Worm (Caenorhabditis elegans) whole organism, L4 larva: Measurements from ENCODE around the gene ZK688.9.

Source experiments
- F44E2.7 ChIP-seq: fragments of 200-800 bp; sonication (Bioruptor generic); IDR thresholded peaks from 2 replicates; pipeline ENCODE4 v2.1.2; 2022; ENCODE audit warnings: missing genetic modification characterization, missing compliant biosample characterization
- Y48G9A.11 ChIP-seq: fragments of 200-800 bp; sonication (Bioruptor generic); IDR thresholded peaks from 2 replicates; pipeline ENCODE4 v1.3.6; 2022; ENCODE audit warnings: missing genetic modification reagents, missing genetic modification characterization, missing compliant biosample characterization
- Y5F2A.4 ChIP-seq: fragments of 200-800 bp; sonication (Bioruptor generic); optimal IDR thresholded peaks from 2 replicates; lab custom pipeline; 2018; ENCODE audit warnings: mild to moderate bottlenecking, missing genetic modification characterization, missing compliant biosample characterization
- ceh-32 ChIP-seq: sonication (generic microtip); optimal IDR thresholded peaks from 2 replicates; lab custom pipeline; 2016; ENCODE audit warnings: mild to moderate bottlenecking, missing genetic modification characterization, missing compliant biosample characterization; ENCODE audit not compliant: poor library complexity
- dmd-6 ChIP-seq: fragments of 200-800 bp; sonication (Bioruptor generic); IDR thresholded peaks from 2 replicates; pipeline ENCODE4 v1.3.6; 2022; ENCODE audit warnings: missing genetic modification reagents, missing genetic modification characterization, missing compliant biosample characterization
- gei-8 ChIP-seq: fragments of 200-800 bp; sonication (Bioruptor generic); optimal IDR thresholded peaks from 2 replicates; lab custom pipeline; 2018; ENCODE audit warnings: mild to moderate bottlenecking, missing genetic modification characterization, missing compliant biosample characterization
- nhr-6 ChIP-seq: fragments of 150-350 bp; optimal IDR thresholded peaks from 2 replicates; lab custom pipeline; 2014; ENCODE audit warnings: missing biosample characterization, missing genetic modification characterization
- nhr-76 ChIP-seq: fragments of 150-350 bp; optimal IDR thresholded peaks from 2 replicates; lab custom pipeline; 2014; ENCODE audit warnings: missing biosample characterization, missing genetic modification characterization
- unc-130 ChIP-seq: sonication (generic microtip); optimal IDR thresholded peaks from 2 replicates; lab custom pipeline; 2016; ENCODE audit warnings: missing genetic modification reagents, missing genetic modification characterization, missing compliant biosample characterization
- zag-1 ChIP-seq: fragments of 150-350 bp; optimal IDR thresholded peaks from 2 replicates; lab custom pipeline; 2014; ENCODE audit warnings: missing biosample characterization, missing genetic modification characterization
- ztf-11 ChIP-seq: fragments of 150-350 bp; optimal IDR thresholded peaks from 2 replicates; lab custom pipeline; 2014; ENCODE audit warnings: missing biosample characterization, missing genetic modification characterization

DNA sequence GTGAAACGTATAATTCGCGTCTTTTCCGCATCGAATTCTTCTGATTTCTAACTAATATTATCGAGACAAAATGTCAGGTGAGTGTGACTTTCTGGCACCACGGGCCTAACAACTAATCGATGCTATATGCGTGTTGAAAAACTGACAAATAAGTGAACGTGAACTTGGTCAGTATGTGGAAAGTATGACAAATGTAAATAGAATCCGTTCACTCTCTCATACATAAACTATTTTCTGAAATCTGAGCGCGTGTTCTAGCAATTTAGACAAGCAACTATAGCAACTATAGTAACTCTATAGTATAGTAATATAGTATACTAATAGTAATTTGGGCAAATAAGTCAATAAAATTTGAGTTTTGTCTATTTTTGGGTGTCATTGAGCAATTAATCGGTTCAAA, 9.5 kb upstream of the ZK688.9 start:
- TF ChIP-seq Y5F2A.4 = no peak
- no peak for TF ChIP-seq gei-8
- TF ChIP-seq unc-130 (GFP tag; lab: Kevin White, UChicago) = no peak
- TF ChIP-seq nhr-6 (tag; lab: Kevin White, UChicago) = no peak
- no peak for TF ChIP-seq Y48G9A.11 (GFP tag; lab: Robert Waterston, UW)
- no peak for TF ChIP-seq ztf-11 (tag; lab: Kevin White, UChicago)
- no peak for TF ChIP-seq zag-1 (tag; lab: Kevin White, UChicago)
- TF ChIP-seq F44E2.7 = no peak
- no peak for TF ChIP-seq dmd-6 (GFP tag; lab: Robert Waterston, UW)
- no peak for TF ChIP-seq ceh-32
- no peak for TF ChIP-seq nhr-76 (tag; lab: Kevin White, UChicago)
